Fruit fly (Drosophila melanogaster) whole organism, embryonic: Measurements from ENCODE around the gene caz.

Source experiments
- Blimp-1 ChIP-seq: fragments of 200-800 bp; sonication (Bioruptor generic); optimal IDR thresholded peaks from 3 replicates; lab custom pipeline; 2018; ENCODE audit warnings: missing biosample characterization, missing genetic modification characterization, mild to moderate bottlenecking, moderate library complexity, missing genetic modification reagents
- BtbVII ChIP-seq: fragments of 200-800 bp; sonication (Bioruptor generic); optimal IDR thresholded peaks from 3 replicates; lab custom pipeline; 2017; ENCODE audit warnings: missing biosample characterization, mild to moderate bottlenecking, missing genetic modification characterization
- C15 ChIP-seq: fragments of 200-800 bp; sonication (Bioruptor generic); IDR thresholded peaks from 3 replicates; pipeline ENCODE4 v1.3.6; 2022; ENCODE audit warnings: missing biosample characterization, missing genetic modification characterization
- CG11085 ChIP-seq: fragments of 200-800 bp; sonication (Bioruptor generic); IDR thresholded peaks from 2 replicates; pipeline ENCODE4 v1.3.6; 2022; ENCODE audit warnings: missing biosample characterization, missing genetic modification characterization
- CG11560 ChIP-seq: fragments of 200-800 bp; sonication (Bioruptor generic); IDR thresholded peaks from 3 replicates; pipeline ENCODE4 v1.3.6; 2022; ENCODE audit warnings: missing biosample characterization, missing genetic modification characterization
- CG11696 ChIP-seq: fragments of 200-800 bp; sonication (Bioruptor generic); IDR thresholded peaks from 2 replicates; pipeline ENCODE4 v1.3.6; 2022; ENCODE audit warnings: missing biosample characterization, missing genetic modification characterization
- CG12104 ChIP-seq: fragments of 200-800 bp; sonication (Bioruptor generic); optimal IDR thresholded peaks from 3 replicates; lab custom pipeline; 2016; ENCODE audit warnings: missing biosample characterization, missing genetic modification characterization
- CG13624 ChIP-seq: fragments of 200-800 bp; sonication (Bioruptor generic); optimal IDR thresholded peaks from 2 replicates; lab custom pipeline; 2016; ENCODE audit warnings: missing biosample characterization, missing genetic modification characterization
- CG16815 ChIP-seq: fragments of 200-800 bp; sonication (Bioruptor generic); optimal IDR thresholded peaks from 3 replicates; lab custom pipeline; 2017; ENCODE audit warnings: missing biosample characterization, mild to moderate bottlenecking, missing genetic modification characterization
- CG2889 ChIP-seq: fragments of 200-800 bp; sonication (Bioruptor generic); IDR thresholded peaks from 3 replicates; pipeline ENCODE4 v1.3.6; 2022; ENCODE audit warnings: missing biosample characterization, missing genetic modification characterization
- CG3847 ChIP-seq: fragments of 200-800 bp; sonication (Bioruptor generic); IDR thresholded peaks from 2 replicates; pipeline ENCODE4 v1.3.6; 2022; ENCODE audit warnings: missing biosample characterization, missing genetic modification characterization
- CG4820 ChIP-seq: fragments of 200-800 bp; sonication (Bioruptor generic); optimal IDR thresholded peaks from 3 replicates; lab custom pipeline; 2016; ENCODE audit warnings: missing biosample characterization, missing genetic modification characterization
- CG6854 ChIP-seq: fragments of 200-800 bp; sonication (Bioruptor generic); optimal IDR thresholded peaks from 3 replicates; lab custom pipeline; 2017; ENCODE audit warnings: missing biosample characterization, mild to moderate bottlenecking, missing genetic modification characterization
- CG7987 ChIP-seq: fragments of 200-800 bp; sonication (Bioruptor generic); optimal IDR thresholded peaks from 2 replicates; lab custom pipeline; 2018; ENCODE audit warnings: missing biosample characterization, mild to moderate bottlenecking, missing genetic modification characterization, moderate library complexity
- CG9817 ChIP-seq: fragments of 200-800 bp; sonication (Bioruptor generic); optimal IDR thresholded peaks from 2 replicates; lab custom pipeline; 2018; ENCODE audit warnings: missing biosample characterization, mild to moderate bottlenecking, missing genetic modification characterization, moderate library complexity
- D ChIP-seq, 2 experiments: fragments of 200-800 bp in 1 of 2; fragments of >200 bp in 1 of 2; sonication (Bioruptor generic) in 1 of 2; optimal IDR thresholded peaks; 2 replicates in 1 of 2; 3 replicates in 1 of 2; lab custom pipeline; 2017; ENCODE audit warnings: mild to moderate bottlenecking in 1 of 2, missing biosample characterization in 1 of 2, missing genetic modification characterization in 1 of 2, missing genetic modification reagents in 1 of 2
- Dbx ChIP-seq: fragments of 200-800 bp; sonication (Bioruptor generic); IDR thresholded peaks from 3 replicates; pipeline ENCODE4 v1.3.6; 2022; ENCODE audit warnings: missing biosample characterization, missing genetic modification characterization
- E2f1 ChIP-seq: fragments of 200-800 bp; sonication (Bioruptor generic); IDR thresholded peaks from 2 replicates; pipeline ENCODE4 v1.3.6; 2022; ENCODE audit warnings: missing biosample characterization, missing genetic modification characterization
- Gsc ChIP-seq: fragments of 200-800 bp; sonication (Bioruptor generic); IDR thresholded peaks from 2 replicates; pipeline ENCODE4 v1.3.6; 2022; ENCODE audit warnings: missing biosample characterization, missing genetic modification characterization
- HLH54F ChIP-seq: fragments of 200-800 bp; sonication (Bioruptor generic); optimal IDR thresholded peaks from 3 replicates; lab custom pipeline; 2016; ENCODE audit warnings: missing biosample characterization, missing genetic modification characterization
- Hey ChIP-seq: fragments of 200-800 bp; sonication (Bioruptor generic); optimal IDR thresholded peaks from 3 replicates; lab custom pipeline; 2018; ENCODE audit warnings: missing biosample characterization, mild to moderate bottlenecking, missing genetic modification characterization
- Hr51 ChIP-seq, 2 experiments: fragments of 200-800 bp; sonication (Bioruptor generic); optimal IDR thresholded peaks; 2 replicates in 1 of 2; 3 replicates in 1 of 2; lab custom pipeline; 2016 to 2018; ENCODE audit warnings: missing biosample characterization in 2 of 2, missing genetic modification characterization in 2 of 2, mild to moderate bottlenecking in 1 of 2, moderate library complexity in 1 of 2
- Lpt ChIP-seq: fragments of >200 bp; optimal IDR thresholded peaks from 2 replicates; lab custom pipeline; 2018; ENCODE audit warnings: missing biosample characterization, missing genetic modification characterization
- Max ChIP-seq: fragments of 200-800 bp; sonication (Bioruptor generic); optimal IDR thresholded peaks from 2 replicates; lab custom pipeline; 2016; ENCODE audit warnings: missing biosample characterization, mild to moderate bottlenecking, missing genetic modification characterization
- ab ChIP-seq: fragments of 200-800 bp; sonication (Bioruptor generic); optimal IDR thresholded peaks from 2 replicates; lab custom pipeline; 2016; ENCODE audit warnings: missing biosample characterization, missing genetic modification characterization
- ase ChIP-seq: fragments of 200-800 bp; sonication (Bioruptor generic); IDR thresholded peaks from 3 replicates; pipeline ENCODE4 v1.3.6; 2022; ENCODE audit warnings: missing biosample characterization, missing genetic modification characterization
- bigmax ChIP-seq: fragments of 200-800 bp; sonication (Bioruptor generic); optimal IDR thresholded peaks from 2 replicates; lab custom pipeline; 2018; ENCODE audit warnings: missing biosample characterization, mild to moderate bottlenecking, missing genetic modification characterization
- br ChIP-seq: fragments of >200 bp; optimal IDR thresholded peaks from 2 replicates; lab custom pipeline; 2017
- cad ChIP-seq: fragments of >200 bp; optimal IDR thresholded peaks from 2 replicates; lab custom pipeline; 2017; ENCODE audit warnings: missing biosample characterization, missing genetic modification characterization
- cato ChIP-seq: fragments of 200-800 bp; sonication (Bioruptor generic); optimal IDR thresholded peaks from 2 replicates; lab custom pipeline; 2016; ENCODE audit warnings: missing biosample characterization, missing genetic modification characterization, borderline replicate concordance
- ci ChIP-seq: fragments of 200-800 bp; sonication (Bioruptor generic); IDR thresholded peaks from 3 replicates; pipeline ENCODE4 v1.3.6; 2022; ENCODE audit warnings: missing biosample characterization, missing genetic modification characterization
- dimm ChIP-seq: fragments of 200-800 bp; sonication (Bioruptor generic); IDR thresholded peaks from 2 replicates; pipeline ENCODE4 v1.3.6; 2022; ENCODE audit warnings: missing biosample characterization, missing genetic modification characterization
- dmrt99B ChIP-seq: fragments of 200-800 bp; sonication (Bioruptor generic); optimal IDR thresholded peaks from 2 replicates; lab custom pipeline; 2018; ENCODE audit warnings: missing biosample characterization, mild to moderate bottlenecking, missing genetic modification characterization, moderate library complexity
- en ChIP-seq: fragments of 200-800 bp; sonication (Bioruptor generic); optimal IDR thresholded peaks from 2 replicates; lab custom pipeline; 2016; ENCODE audit warnings: missing biosample characterization, missing genetic modification characterization
- fd102C ChIP-seq: fragments of 200-800 bp; sonication (Bioruptor generic); optimal IDR thresholded peaks from 2 replicates; lab custom pipeline; 2018; ENCODE audit warnings: missing biosample characterization, mild to moderate bottlenecking, missing genetic modification characterization, moderate library complexity
- gfzf ChIP-seq: fragments of 200-800 bp; sonication (Bioruptor generic); optimal IDR thresholded peaks from 2 replicates; lab custom pipeline; 2016; ENCODE audit warnings: missing biosample characterization, mild to moderate bottlenecking, missing genetic modification characterization, moderate library complexity
- hkb ChIP-seq, 2 experiments: fragments of 200-800 bp in 1 of 2; fragments of >200 bp in 1 of 2; sonication (Bioruptor generic) in 1 of 2; IDR thresholded peaks in 1 of 2; optimal IDR thresholded peaks in 1 of 2; 2 replicates each; pipeline versions ENCODE4 v1.3.6 to Lab custom; 2017 to 2022; ENCODE audit warnings: missing biosample characterization in 1 of 2, missing genetic modification characterization in 1 of 2
- ind ChIP-seq: fragments of 200-800 bp; sonication (Bioruptor generic); optimal IDR thresholded peaks from 3 replicates; lab custom pipeline; 2016; ENCODE audit warnings: missing biosample characterization, missing genetic modification characterization
- kni ChIP-seq: fragments of 200-800 bp; sonication (Bioruptor generic); optimal IDR thresholded peaks from 3 replicates; lab custom pipeline; 2017; ENCODE audit warnings: mild to moderate bottlenecking, missing biosample characterization, missing genetic modification reagents, missing genetic modification characterization
- pan ChIP-seq, 4 experiments: fragments of >200 bp in 3 of 4; fragments of 200-800 bp in 1 of 4; sonication (Bioruptor generic) in 1 of 4; optimal IDR thresholded peaks in 3 of 4; IDR thresholded peaks in 1 of 4; 2 replicates each; pipeline versions ENCODE4 v1.3.6 to Lab custom; 2017 to 2022; ENCODE audit warnings: missing biosample characterization in 2 of 4, missing genetic modification characterization in 2 of 4, mixed read lengths in 1 of 4
- pnt ChIP-seq: fragments of 200-800 bp; sonication (Bioruptor generic); optimal IDR thresholded peaks from 3 replicates; lab custom pipeline; 2016; ENCODE audit warnings: missing biosample characterization, missing genetic modification characterization
- salm ChIP-seq: fragments of 200-800 bp; sonication (Bioruptor generic); optimal IDR thresholded peaks from 2 replicates; lab custom pipeline; 2018; ENCODE audit warnings: missing biosample characterization, mild to moderate bottlenecking, missing genetic modification characterization
- sens-2 ChIP-seq: fragments of 200-800 bp; sonication (Bioruptor generic); IDR thresholded peaks from 2 replicates; pipeline ENCODE4 v1.3.6; 2022; ENCODE audit warnings: missing biosample characterization, missing genetic modification characterization
- slou ChIP-seq: fragments of 200-800 bp; sonication (Bioruptor generic); optimal IDR thresholded peaks from 3 replicates; lab custom pipeline; 2016; ENCODE audit warnings: missing biosample characterization, missing genetic modification characterization
- tin ChIP-seq: fragments of 200-800 bp; sonication (Bioruptor generic); optimal IDR thresholded peaks from 3 replicates; lab custom pipeline; 2016; ENCODE audit warnings: missing biosample characterization, missing genetic modification characterization
- tup ChIP-seq: fragments of 200-800 bp; sonication (Bioruptor generic); optimal IDR thresholded peaks from 2 replicates; lab custom pipeline; 2016; ENCODE audit warnings: missing biosample characterization, mild to moderate bottlenecking, missing genetic modification characterization, moderate library complexity
- usp ChIP-seq: fragments of >200 bp; optimal IDR thresholded peaks from 2 replicates; lab custom pipeline; 2017; ENCODE audit warnings: missing biosample characterization, missing genetic modification characterization
- zf30C ChIP-seq: fragments of 200-800 bp; sonication (Bioruptor generic); optimal IDR thresholded peaks from 3 replicates; lab custom pipeline; 2018; ENCODE audit warnings: missing biosample characterization, mild to moderate bottlenecking, missing genetic modification characterization
- zfh1 ChIP-seq: fragments of 200-800 bp; sonication (Bioruptor generic); IDR thresholded peaks from 3 replicates; pipeline ENCODE4 v1.3.6; 2022; ENCODE audit warnings: missing biosample characterization, missing genetic modification characterization

The caz gene

DNA sequence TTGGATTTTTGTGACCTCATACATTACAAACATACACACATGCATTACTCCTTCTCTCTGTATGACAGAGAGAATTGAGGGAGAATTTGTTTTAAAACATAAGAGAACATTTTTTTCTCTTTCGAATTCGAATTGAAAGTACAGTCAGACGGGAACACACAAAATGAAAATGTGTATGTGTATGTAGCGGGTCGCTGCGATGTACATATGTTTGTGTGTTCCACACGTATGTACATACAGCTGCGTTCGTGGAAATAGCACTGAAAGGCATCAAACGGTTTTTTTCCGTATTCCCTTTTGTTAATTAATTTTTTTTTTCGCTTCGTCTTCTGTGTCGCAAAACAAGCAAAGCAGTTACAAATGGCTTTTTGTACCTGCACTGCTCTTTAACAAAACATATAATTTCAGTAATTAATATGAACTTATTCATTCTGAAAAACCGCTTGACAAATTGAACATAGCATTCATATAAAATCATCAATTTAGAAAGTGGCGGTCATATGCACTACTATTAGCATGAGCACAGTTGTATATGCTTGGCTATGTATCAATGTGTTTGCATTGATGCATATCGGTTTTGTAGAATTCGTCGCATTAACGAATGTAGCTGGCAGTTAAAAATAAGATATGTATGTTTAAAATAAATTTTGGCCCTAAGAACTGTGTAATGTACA is 44.1 kb downstream of the caz start (continued):
- TF ChIP-seq salm (tag; lab: Kevin White, UChicago) (peak; percentile 94), CG9817 (tag; lab: Kevin White, UChicago) (peak; percentile 94), Blimp-1 (GFP tag; lab: Kevin White, UChicago) (peak; percentile 93), CG13624 (GFP tag; lab: Kevin White, UChicago) (peak; percentile 96), bigmax (GFP tag; lab: Kevin White, UChicago) (peak; percentile 61), HLH54F (GFP tag; lab: Kevin White, UChicago) (peak; percentile 96), CG7987 (GFP tag; lab: Kevin White, UChicago) (peak; percentile 92), pan (optimal IDR thresholded peaks at IDR 0.05; lab: Kevin White, UChicago) (no peak), pan (GFP tag; optimal IDR thresholded peaks at IDR 0.05 in 1 of 2, IDR thresholded peaks at IDR 0.05 in 1 of 2) (peak in 1 of 2 experiments; percentile 92), E2f1 (GFP tag; lab: Robert Waterston, UW) (peak; percentile 90), CG11085 (GFP tag; lab: Robert Waterston, UW) (peak; percentile 86), sens-2 (peak; percentile 82), Max (peak; percentile 97), gfzf (no peak), Hr51 (GFP tag; optimal IDR thresholded peaks at IDR 0.05; lab: Kevin White, UChicago) (peak; percentile 95 to 97), CG2889 (GFP tag; lab: Robert Waterston, UW) (peak; percentile 80), Lpt (GFP tag; lab: Kevin White, UChicago) (no peak), CG6854 (GFP tag; lab: Kevin White, UChicago) (peak; percentile 95), Hey (tag; lab: Kevin White, UChicago) (no peak), ind (peak; percentile 94), fd102C (GFP tag; lab: Kevin White, UChicago) (peak; percentile 65), dmrt99B (tag; lab: Kevin White, UChicago) (peak; percentile 98), ase (GFP tag; lab: Robert Waterston, UW) (peak; percentile 84), CG12104 (peak; percentile 94), tup (GFP tag; lab: Kevin White, UChicago) (peak; percentile 84), en (peak; percentile 91), BtbVII (GFP tag; lab: Kevin White, UChicago) (peak; percentile 96), CG16815 (peak; percentile 93), br (lab: Kevin White, UChicago) (no peak), Dbx (GFP tag; lab: Robert Waterston, UW) (peak; percentile 90; the same call in 2 of the 3 replicates), D (optimal IDR thresholded peaks at IDR 0.05; lab: Kevin White, UChicago) (no peak), D (GFP tag; optimal IDR thresholded peaks at IDR 0.05; lab: Kevin White, UChicago) (peak; percentile 96), tin (GFP tag; lab: Kevin White, UChicago) (peak; percentile 93), zfh1 (GFP tag; lab: Robert Waterston, UW) (peak; percentile 92), pnt (GFP tag; lab: Kevin White, UChicago) (peak; percentile 93), CG11560 (tag; lab: Robert Waterston, UW) (no peak; the same call in 1 of the 3 replicates), Gsc (GFP tag; lab: Robert Waterston, UW) (no peak), CG3847 (GFP tag; lab: Robert Waterston, UW) (peak; percentile 93), ci (GFP tag; lab: Robert Waterston, UW) (peak; percentile 88), cad (GFP tag; lab: Kevin White, UChicago) (no peak), dimm (GFP tag; lab: Robert Waterston, UW) (no peak), kni (peak; percentile 94), ab (GFP tag; lab: Kevin White, UChicago) (peak; percentile 85), slou (GFP tag; lab: Kevin White, UChicago) (peak; percentile 87), CG11696 (GFP tag; lab: Robert Waterston, UW) (peak; percentile 98), zf30C (GFP tag; lab: Kevin White, UChicago) (peak; percentile 18), CG4820 (GFP tag; lab: Kevin White, UChicago) (peak; percentile 90), usp (GFP tag; lab: Kevin White, UChicago) (no peak), C15 (GFP tag; lab: Robert Waterston, UW) (peak; percentile 67; the same call in 1 of the 3 replicates), cato (GFP tag; lab: Kevin White, UChicago) (peak; percentile 87), hkb (optimal IDR thresholded peaks at IDR 0.05; lab: Kevin White, UChicago) (no peak), hkb (GFP tag; IDR thresholded peaks at IDR 0.05; lab: Robert Waterston, UW) (peak; percentile 94)
